Fruit fly (Drosophila melanogaster) whole organism, embryonic: ENCODE results near the gene DCTN6-p27.

ENCODE experiments used
- Abd-B ChIP-seq: fragments of 200-800 bp; sonication (Bioruptor generic); optimal IDR thresholded peaks from 2 replicates; lab custom pipeline; 2018; ENCODE audit warnings: missing biosample characterization, mild to moderate bottlenecking, missing genetic modification characterization, moderate library complexity
- Adf1 ChIP-seq: fragments of 200-800 bp; sonication (Bioruptor generic); IDR thresholded peaks from 2 replicates; pipeline ENCODE4 v1.3.6; 2022; ENCODE audit warnings: missing biosample characterization, missing genetic modification characterization
- Awh ChIP-seq: fragments of 200-800 bp; sonication (Bioruptor generic); IDR thresholded peaks from 2 replicates; pipeline ENCODE4, ENCODE4 v1.3.6; 2022; ENCODE audit warnings: missing biosample characterization, missing genetic modification characterization
- CG11504 ChIP-seq: fragments of 200-800 bp; sonication (Bioruptor generic); optimal IDR thresholded peaks from 3 replicates; lab custom pipeline; 2019; ENCODE audit warnings: missing biosample characterization, mild to moderate bottlenecking, missing genetic modification characterization, moderate library complexity
- CG11695 ChIP-seq: fragments of 200-800 bp; sonication (Bioruptor generic); IDR thresholded peaks from 3 replicates; pipeline ENCODE4 v1.3.6; 2022; ENCODE audit warnings: missing biosample characterization, missing genetic modification characterization
- CG13775 ChIP-seq: fragments of 200-800 bp; sonication (Bioruptor generic); optimal IDR thresholded peaks from 3 replicates; lab custom pipeline; 2017; ENCODE audit warnings: missing biosample characterization, mild to moderate bottlenecking, missing genetic modification characterization
- CG15011 ChIP-seq: fragments of 200-800 bp; sonication (Bioruptor generic); optimal IDR thresholded peaks from 3 replicates; lab custom pipeline; 2018; ENCODE audit warnings: missing biosample characterization, mild to moderate bottlenecking, missing genetic modification characterization
- CG15479 ChIP-seq: fragments of 200-800 bp; sonication (Bioruptor generic); optimal IDR thresholded peaks from 3 replicates; lab custom pipeline; 2019; ENCODE audit warnings: missing biosample characterization, mild to moderate bottlenecking, missing genetic modification characterization, moderate library complexity
- CG2202 ChIP-seq: fragments of 200-800 bp; sonication (Bioruptor generic); optimal IDR thresholded peaks from 2 replicates; lab custom pipeline; 2018; ENCODE audit warnings: missing biosample characterization, mild to moderate bottlenecking, missing genetic modification characterization
- CG2678 ChIP-seq: fragments of 200-800 bp; sonication (Bioruptor generic); optimal IDR thresholded peaks from 3 replicates; lab custom pipeline; 2019; ENCODE audit warnings: missing biosample characterization, mild to moderate bottlenecking, missing genetic modification characterization, moderate library complexity
- CG2712 ChIP-seq: fragments of 200-800 bp; optimal IDR thresholded peaks from 3 replicates; lab custom pipeline; 2019; ENCODE audit warnings: missing biosample characterization, mild to moderate bottlenecking, missing genetic modification characterization, moderate library complexity
- CG30020 ChIP-seq: fragments of 200-800 bp; optimal IDR thresholded peaks from 2 replicates; lab custom pipeline; 2019; ENCODE audit warnings: missing biosample characterization, mild to moderate bottlenecking, missing genetic modification characterization, moderate library complexity
- CG3163 ChIP-seq: fragments of 200-800 bp; sonication (Bioruptor generic); optimal IDR thresholded peaks from 3 replicates; lab custom pipeline; 2016; ENCODE audit warnings: missing biosample characterization, missing genetic modification characterization
- CG32767 ChIP-seq: fragments of 200-800 bp; sonication (Bioruptor generic); IDR thresholded peaks from 2 replicates; pipeline ENCODE4 v1.3.6; 2022; ENCODE audit warnings: missing biosample characterization, missing genetic modification characterization
- CG4360 ChIP-seq: fragments of 200-800 bp; sonication (Bioruptor generic); IDR thresholded peaks from 2 replicates; pipeline ENCODE4 v1.3.6; 2022; ENCODE audit warnings: missing biosample characterization, missing genetic modification characterization
- CG5180 ChIP-seq: fragments of 200-800 bp; sonication (Bioruptor generic); optimal IDR thresholded peaks from 3 replicates; lab custom pipeline; 2017; ENCODE audit warnings: missing biosample characterization, missing genetic modification characterization, mild to moderate bottlenecking, moderate library complexity, missing genetic modification reagents
- CG6254 ChIP-seq: fragments of 200-800 bp; sonication (Bioruptor generic); optimal IDR thresholded peaks from 3 replicates; lab custom pipeline; 2017; ENCODE audit warnings: mild to moderate bottlenecking, missing biosample characterization, missing genetic modification reagents, missing genetic modification characterization
- CG7556 ChIP-seq: fragments of 200-800 bp; sonication (Bioruptor generic); optimal IDR thresholded peaks from 2 replicates; lab custom pipeline; 2017; ENCODE audit warnings: missing biosample characterization, mild to moderate bottlenecking, missing genetic modification characterization
- CG7928 ChIP-seq: fragments of 200-800 bp; sonication (Bioruptor generic); optimal IDR thresholded peaks from 2 replicates; lab custom pipeline; 2017; ENCODE audit warnings: missing biosample characterization, mild to moderate bottlenecking, missing genetic modification characterization
- CG8924 ChIP-seq: fragments of 200-800 bp; optimal IDR thresholded peaks from 3 replicates; lab custom pipeline; 2019; ENCODE audit warnings: missing biosample characterization, mild to moderate bottlenecking, missing genetic modification characterization, moderate library complexity
- D19A ChIP-seq: fragments of 200-800 bp; optimal IDR thresholded peaks from 3 replicates; lab custom pipeline; 2019; ENCODE audit warnings: missing biosample characterization, mild to moderate bottlenecking, missing genetic modification characterization, moderate library complexity
- E2f2 ChIP-seq: fragments of 200-800 bp; sonication (Bioruptor generic); IDR thresholded peaks from 2 replicates; pipeline ENCODE4 v1.3.6; 2022; ENCODE audit warnings: missing biosample characterization, missing genetic modification characterization
- Ets65A ChIP-seq: fragments of 200-800 bp; sonication (Bioruptor generic); peaks from one replicate; lab custom pipeline; 2016; ENCODE audit warnings: missing biosample characterization, missing genetic modification characterization
- Kr ChIP-seq: fragments of 200-800 bp; sonication (Bioruptor generic); optimal IDR thresholded peaks from 2 replicates; lab custom pipeline; 2017; ENCODE audit warnings: missing biosample characterization, mild to moderate bottlenecking, missing genetic modification characterization
- Med ChIP-seq: fragments of 200-800 bp; sonication (Bioruptor generic); peaks from one replicate; lab custom pipeline; 2016; ENCODE audit warnings: missing biosample characterization, missing genetic modification characterization, mild to moderate bottlenecking, inconsistent platforms, moderate library complexity
- Mrtf ChIP-seq: fragments of 200-800 bp; sonication (Bioruptor generic); IDR thresholded peaks from 3 replicates; pipeline ENCODE4 v1.3.6; 2022; ENCODE audit warnings: missing biosample characterization, missing genetic modification characterization
- Ptx1 ChIP-seq: fragments of 200-800 bp; sonication (Bioruptor generic); IDR thresholded peaks from 2 replicates; pipeline ENCODE4 v1.3.6; 2022; ENCODE audit warnings: missing biosample characterization, missing genetic modification characterization
- Rfx ChIP-seq: fragments of 200-800 bp; sonication (Bioruptor generic); IDR thresholded peaks from 2 replicates; pipeline ENCODE4 v1.3.6; 2022; ENCODE audit warnings: missing biosample characterization, missing genetic modification characterization
- Sox100B ChIP-seq: fragments of 200-800 bp; sonication (Bioruptor generic); optimal IDR thresholded peaks from 3 replicates; lab custom pipeline; 2018; ENCODE audit warnings: missing biosample characterization, mild to moderate bottlenecking, missing genetic modification characterization
- Xbp1 ChIP-seq: fragments of 200-800 bp; sonication (Bioruptor generic); optimal IDR thresholded peaks from 3 replicates; lab custom pipeline; 2016; ENCODE audit warnings: missing biosample characterization, mild to moderate bottlenecking, missing genetic modification characterization
- ase ChIP-seq: fragments of 200-800 bp; sonication (Bioruptor generic); IDR thresholded peaks from 3 replicates; pipeline ENCODE4 v1.3.6; 2022; ENCODE audit warnings: missing biosample characterization, missing genetic modification characterization
- caup ChIP-seq: fragments of 200-800 bp; sonication (Bioruptor generic); optimal IDR thresholded peaks from 3 replicates; lab custom pipeline; 2017; ENCODE audit warnings: missing biosample characterization, mild to moderate bottlenecking, missing genetic modification characterization, moderate library complexity; ENCODE audit not compliant: severe bottlenecking
- corto ChIP-seq: fragments of 200-800 bp; sonication (Bioruptor generic); optimal IDR thresholded peaks from 2 replicates; lab custom pipeline; 2016; ENCODE audit warnings: missing biosample characterization, mild to moderate bottlenecking, missing genetic modification characterization, moderate library complexity
- crol ChIP-seq: fragments of 200-800 bp; sonication (Bioruptor generic); IDR thresholded peaks from 2 replicates; pipeline ENCODE4 v1.3.6; 2022; ENCODE audit warnings: missing biosample characterization, missing genetic modification characterization
- eve ChIP-seq, 2 experiments: fragments of >200 bp; optimal IDR thresholded peaks; 2 replicates each; lab custom pipeline; 2017; ENCODE audit warnings: missing biosample characterization in 2 of 2, missing genetic modification characterization in 2 of 2
- insv ChIP-seq, 2 experiments: fragments of 200-800 bp; sonication (Bioruptor generic); optimal IDR thresholded peaks; 3 replicates each; lab custom pipeline; 2016 to 2018; ENCODE audit warnings: missing biosample characterization in 2 of 2, missing genetic modification characterization in 2 of 2
- klu ChIP-seq: fragments of 200-800 bp; sonication (Bioruptor generic); IDR thresholded peaks from 2 replicates; pipeline ENCODE4 v1.3.6; 2022; ENCODE audit warnings: missing biosample characterization, missing genetic modification characterization
- kni ChIP-seq: fragments of 200-800 bp; sonication (Bioruptor generic); optimal IDR thresholded peaks from 3 replicates; lab custom pipeline; 2017; ENCODE audit warnings: mild to moderate bottlenecking, missing biosample characterization, missing genetic modification reagents, missing genetic modification characterization
- mld ChIP-seq: fragments of 200-800 bp; sonication (Bioruptor generic); IDR thresholded peaks from 3 replicates; pipeline ENCODE4 v1.3.6; 2022; ENCODE audit warnings: missing biosample characterization, missing genetic modification characterization; ENCODE audit not compliant: partially characterized antibody
- nom ChIP-seq: fragments of 200-800 bp; sonication (Bioruptor generic); optimal IDR thresholded peaks from 2 replicates; lab custom pipeline; 2017; ENCODE audit warnings: missing biosample characterization, missing genetic modification characterization, mild to moderate bottlenecking, moderate library complexity, missing genetic modification reagents
- oc ChIP-seq: fragments of 200-800 bp; sonication (Bioruptor generic); optimal IDR thresholded peaks from 2 replicates; lab custom pipeline; 2018; ENCODE audit warnings: missing biosample characterization, mild to moderate bottlenecking, missing genetic modification characterization, moderate library complexity
- p53 ChIP-seq: fragments of 200-800 bp; sonication (Bioruptor generic); optimal IDR thresholded peaks from 2 replicates; lab custom pipeline; 2016; ENCODE audit warnings: missing biosample characterization, missing genetic modification characterization
- peb ChIP-seq: fragments of 200-800 bp; sonication (Bioruptor generic); IDR thresholded peaks from 2 replicates; pipeline ENCODE4 v1.3.6; 2022; ENCODE audit warnings: missing biosample characterization, missing genetic modification characterization
- stwl ChIP-seq: fragments of 200-800 bp; sonication (Bioruptor generic); optimal IDR thresholded peaks from 3 replicates; lab custom pipeline; 2018; ENCODE audit warnings: missing biosample characterization, mild to moderate bottlenecking, missing genetic modification characterization, moderate library complexity
- sug ChIP-seq: fragments of 200-800 bp; optimal IDR thresholded peaks from 2 replicates; lab custom pipeline; 2019; ENCODE audit warnings: missing biosample characterization, mild to moderate bottlenecking, missing genetic modification characterization, moderate library complexity
- ttk ChIP-seq: fragments of 200-800 bp; sonication (Bioruptor generic); IDR thresholded peaks from 2 replicates; pipeline ENCODE4 v2.1.2; 2022; ENCODE audit warnings: missing biosample characterization, missing genetic modification characterization
- twi ChIP-seq: fragments of 200-800 bp; optimal IDR thresholded peaks from 2 replicates; lab custom pipeline; 2019; ENCODE audit warnings: missing biosample characterization, mild to moderate bottlenecking, missing genetic modification characterization, moderate library complexity
- vfl ChIP-seq: fragments of 200-800 bp; sonication (Bioruptor generic); optimal IDR thresholded peaks from 2 replicates; lab custom pipeline; 2016; ENCODE audit warnings: missing biosample characterization, missing genetic modification characterization
- wdn ChIP-seq: fragments of 200-800 bp; sonication (Bioruptor generic); IDR thresholded peaks from 2 replicates; pipeline ENCODE4 v1.3.6; 2022; ENCODE audit warnings: missing biosample characterization, missing genetic modification characterization
- wor ChIP-seq: fragments of 200-800 bp; sonication (Bioruptor generic); IDR thresholded peaks from 2 replicates; pipeline ENCODE4 v1.3.6; 2022; ENCODE audit warnings: missing biosample characterization, missing genetic modification characterization
- z ChIP-seq: fragments of 200-800 bp; sonication (Bioruptor generic); IDR thresholded peaks from 3 replicates; pipeline ENCODE4 v1.3.6; 2022; ENCODE audit warnings: missing biosample characterization, missing genetic modification characterization

DCTN6-p27 gene

DNA sequence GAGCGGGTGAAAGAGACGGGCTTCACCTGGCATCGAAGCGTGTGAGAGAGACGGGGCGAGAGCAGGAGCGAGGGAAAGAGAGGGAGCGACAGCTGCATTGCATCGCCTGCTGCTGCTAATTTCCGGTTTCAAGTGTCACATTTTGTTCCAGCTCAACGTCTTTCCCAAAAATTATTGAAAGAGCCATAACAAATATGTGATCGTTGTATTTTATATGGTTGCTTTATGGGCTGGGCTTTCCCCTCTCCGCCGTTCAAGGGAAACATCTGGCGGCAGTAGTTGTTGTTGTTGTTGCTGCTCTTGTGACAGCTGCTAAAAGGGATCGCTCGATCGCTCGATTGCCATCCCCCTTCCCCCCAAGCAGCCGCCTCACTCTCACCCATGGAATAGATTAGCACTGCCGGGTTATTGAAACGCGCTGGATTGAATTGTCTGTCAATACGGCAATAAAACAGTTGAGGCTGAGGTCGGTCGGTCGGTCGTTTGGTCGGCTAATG, 22.8 kb downstream of the DCTN6-p27 start (continued):
- peak; percentile 99 for TF ChIP-seq CG4360 (GFP tag; lab: Robert Waterston, UW)
- TF ChIP-seq Adf1 (GFP tag; lab: Robert Waterston, UW): peak; percentile 14; the same call in 1 of the 2 replicates
- TF ChIP-seq Xbp1 (GFP tag; lab: Kevin White, UChicago): no peak
- TF ChIP-seq p53 (GFP tag; lab: Kevin White, UChicago): no peak
- peak; percentile 11 for TF ChIP-seq D19A
- TF ChIP-seq oc (tag; lab: Kevin White, UChicago): peak; percentile 54
- TF ChIP-seq Med (GFP tag; lab: Kevin White, UChicago): peak; percentile 90
- no peak for TF ChIP-seq CG3163
- no peak for TF ChIP-seq Ets65A (GFP tag; lab: Kevin White, UChicago)
- TF ChIP-seq eve (GFP tag; optimal IDR thresholded peaks at IDR 0.05; lab: Kevin White, UChicago): no peak
- peak; percentile 60 for TF ChIP-seq nom (GFP tag; lab: Kevin White, UChicago)
- TF ChIP-seq CG5180 (GFP tag; lab: Kevin White, UChicago): peak; percentile 28
- TF ChIP-seq CG8924: peak; percentile 24
- TF ChIP-seq Kr: peak; percentile 86
- TF ChIP-seq wdn: no peak
- TF ChIP-seq CG11695 (GFP tag; lab: Robert Waterston, UW): no peak
- TF ChIP-seq ase (GFP tag; lab: Robert Waterston, UW): 0 out of 3 replicates have a peak, but pooled peaks have one; percentile 22
- peak in 1 of 2 experiments; percentile 37 for TF ChIP-seq insv (GFP tag; optimal IDR thresholded peaks at IDR 0.05; lab: Kevin White, UChicago)
- no peak for TF ChIP-seq CG7928
- TF ChIP-seq Abd-B: peak; percentile 57
- TF ChIP-seq z: peak; percentile 63; the same call in 2 of the 3 replicates
- TF ChIP-seq CG13775 (GFP tag; lab: Kevin White, UChicago): no peak
- TF ChIP-seq ttk (GFP tag; lab: Robert Waterston, UW): no peak; the same call in 1 of the 2 replicates
- TF ChIP-seq peb (GFP tag; lab: Robert Waterston, UW): no peak
- TF ChIP-seq sug (tag; lab: Kevin White, UChicago): no peak
- no peak for TF ChIP-seq E2f2 (GFP tag; lab: Robert Waterston, UW)
- no peak for TF ChIP-seq corto (GFP tag; lab: Kevin White, UChicago)
- TF ChIP-seq CG7556: no peak
- TF ChIP-seq CG15011 (GFP tag; lab: Kevin White, UChicago): no peak
- no peak for TF ChIP-seq Sox100B (GFP tag; lab: Kevin White, UChicago)
- peak; percentile 33 for TF ChIP-seq caup (GFP tag; lab: Kevin White, UChicago)
- TF ChIP-seq klu (GFP tag; lab: Robert Waterston, UW): no peak
- 0 out of 2 replicates have a peak, but pooled peaks have one; percentile 16 for TF ChIP-seq CG32767 (GFP tag; lab: Robert Waterston, UW)
- TF ChIP-seq Mrtf: no peak
- TF ChIP-seq kni (GFP tag; lab: Kevin White, UChicago): peak; percentile 96
- no peak for TF ChIP-seq vfl
- TF ChIP-seq CG6254 (GFP tag; lab: Kevin White, UChicago): peak; percentile 27
- peak; percentile 19 for TF ChIP-seq CG2678
- TF ChIP-seq Awh (GFP tag; lab: Robert Waterston, UW): peak; percentile 31; the same call in 1 of the 2 replicates
- TF ChIP-seq CG11504 (tag; lab: Kevin White, UChicago): no peak
- TF ChIP-seq CG30020 (tag; lab: Kevin White, UChicago): no peak
- peak; percentile 7 for TF ChIP-seq CG2712 (tag; lab: Kevin White, UChicago)
- peak; percentile 90 for TF ChIP-seq crol (GFP tag; lab: Robert Waterston, UW)
- TF ChIP-seq mld (GFP tag; lab: Robert Waterston, UW): no peak
- no peak for TF ChIP-seq stwl (tag; lab: Kevin White, UChicago)
- no peak for TF ChIP-seq CG2202 (tag; lab: Kevin White, UChicago)
- no peak for TF ChIP-seq wor (GFP tag; lab: Robert Waterston, UW)
- TF ChIP-seq CG15479 (GFP tag; lab: Kevin White, UChicago): peak; percentile 33
- TF ChIP-seq Rfx (GFP tag; lab: Robert Waterston, UW): no peak
- no peak for TF ChIP-seq Ptx1 (GFP tag; lab: Robert Waterston, UW)
- TF ChIP-seq twi: peak; percentile 98
